ENCODE assay signal across 4 fruit fly cellular contexts in the genomic region with DNA sequence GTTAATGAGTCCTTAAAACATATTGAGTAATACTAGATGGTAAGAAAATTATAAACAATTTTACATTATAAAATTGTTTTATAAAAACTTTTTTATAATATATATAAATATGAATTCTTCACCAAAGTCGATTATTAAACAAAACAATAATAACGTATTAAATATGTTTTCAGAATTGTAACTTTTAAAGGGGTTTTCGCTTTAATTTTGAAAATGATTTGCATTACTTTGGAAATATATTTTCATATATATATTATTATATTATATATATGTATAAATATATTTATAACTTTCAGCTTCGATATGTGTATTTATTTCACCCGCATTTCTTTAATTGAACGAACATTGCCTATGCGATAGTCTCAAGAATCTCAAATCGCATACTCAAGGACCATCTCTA.
TF ChIP-seq lines count a peak whose summit lies in the region.

No protein-coding gene starts in this region.

- TF ChIP-seq CTCF in whole organism, embryonic (GFP tag; optimal IDR thresholded peaks at IDR 0.05; lab: Kevin White, UChicago), result no peak

TF ChIP-seq in whole organism, embryonic, 481 proteins besides CTCF, POLR2A, EP300 and RAD21 (continues in another document):
- no peak for TF ChIP-seq gro (GFP tag; optimal IDR thresholded peaks at IDR 0.05; lab: Kevin White, UChicago)
- peak; percentile 60 for TF ChIP-seq CG15696 (tag; optimal IDR thresholded peaks at IDR 0.05; lab: Kevin White, UChicago)
- TF ChIP-seq CG9727 (GFP tag; optimal IDR thresholded peaks at IDR 0.05; lab: Kevin White, UChicago), result peak; percentile 47
- TF ChIP-seq CG1233 (GFP tag; optimal IDR thresholded peaks at IDR 0.05; lab: Kevin White, UChicago), result no peak
- 0 out of 2 replicates have a peak, but pooled peaks have one; percentile 9 for TF ChIP-seq Xrp1 (GFP tag; IDR thresholded peaks at IDR 0.05; lab: Robert Waterston, UW)
- TF ChIP-seq CG32532 (GFP tag; IDR thresholded peaks at IDR 0.05; lab: Robert Waterston, UW), result no peak
- peak; percentile 34; the same call in 1 of the 3 replicates for TF ChIP-seq CG17361 (GFP tag; IDR thresholded peaks at IDR 0.05; lab: Robert Waterston, UW)
- no peak for TF ChIP-seq Ptx1 (GFP tag; IDR thresholded peaks at IDR 0.05; lab: Robert Waterston, UW)
- no peak for TF ChIP-seq CG4707 (GFP tag; optimal IDR thresholded peaks at IDR 0.05; lab: Kevin White, UChicago)
- no peak for TF ChIP-seq Hand (GFP tag; optimal IDR thresholded peaks at IDR 0.05; lab: Kevin White, UChicago)
- no peak for TF ChIP-seq Antp (GFP tag; optimal IDR thresholded peaks at IDR 0.05; lab: Kevin White, UChicago)
- no peak for TF ChIP-seq Chrac-16 (GFP tag; optimal IDR thresholded peaks at IDR 0.05; lab: Kevin White, UChicago)
- TF ChIP-seq trem (tag; optimal IDR thresholded peaks at IDR 0.05; lab: Kevin White, UChicago), result no peak
- no peak for TF ChIP-seq CG4424 (GFP tag; optimal IDR thresholded peaks at IDR 0.05; lab: Kevin White, UChicago)
- peak; percentile 2 for TF ChIP-seq Med (GFP tag; lab: Kevin White, UChicago)
- TF ChIP-seq CG10979 (tag; optimal IDR thresholded peaks at IDR 0.05; lab: Kevin White, UChicago), result peak; percentile 11
- TF ChIP-seq CG14710 (tag; optimal IDR thresholded peaks at IDR 0.05; lab: Kevin White, UChicago), result peak; percentile 27
- TF ChIP-seq ewg (GFP tag; optimal IDR thresholded peaks at IDR 0.05; lab: Kevin White, UChicago), result no peak
- TF ChIP-seq dmrt11E (tag; optimal IDR thresholded peaks at IDR 0.05; lab: Kevin White, UChicago), result peak; percentile 39
- no peak for TF ChIP-seq stc (GFP tag; IDR thresholded peaks at IDR 0.05; lab: Robert Waterston, UW)
- peak; percentile 38 for TF ChIP-seq CG18262 (tag; optimal IDR thresholded peaks at IDR 0.05; lab: Kevin White, UChicago)
- peak; percentile 13 for TF ChIP-seq gem (tag; optimal IDR thresholded peaks at IDR 0.05; lab: Kevin White, UChicago)

TF ChIP-seq in whole organism, prepupa, 60 proteins besides CTCF, POLR2A, EP300 and RAD21 (continues in another document):
- no peak for TF ChIP-seq CG11902 (GFP tag; optimal IDR thresholded peaks at IDR 0.05; lab: Kevin White, UChicago)
- TF ChIP-seq dac (GFP tag; optimal IDR thresholded peaks at IDR 0.05; lab: Kevin White, UChicago), result no peak
- TF ChIP-seq Ets21C (GFP tag; optimal IDR thresholded peaks at IDR 0.05; lab: Kevin White, UChicago), result no peak
- TF ChIP-seq CG11294 (GFP tag; IDR thresholded peaks at IDR 0.05; lab: Robert Waterston, UW), result no peak
- peak; percentile 23 for TF ChIP-seq CG6808 (GFP tag; optimal IDR thresholded peaks at IDR 0.05; lab: Kevin White, UChicago)
- TF ChIP-seq Eip78C (GFP tag; lab: Kevin White, UChicago), result peak; percentile 72
- TF ChIP-seq CG6276 (GFP tag; optimal IDR thresholded peaks at IDR 0.05; lab: Kevin White, UChicago), result no peak
- peak; percentile 7 for TF ChIP-seq CG10631 (GFP tag; optimal IDR thresholded peaks at IDR 0.05; lab: Kevin White, UChicago)
- no peak for TF ChIP-seq salr (GFP tag; optimal IDR thresholded peaks at IDR 0.05; lab: Kevin White, UChicago)
- TF ChIP-seq Eip75B (GFP tag; optimal IDR thresholded peaks at IDR 0.05; lab: Kevin White, UChicago), result no peak
- peak; percentile 12 for TF ChIP-seq esn (GFP tag; optimal IDR thresholded peaks at IDR 0.05; lab: Kevin White, UChicago)
- TF ChIP-seq topi (GFP tag; optimal IDR thresholded peaks at IDR 0.05; lab: Kevin White, UChicago), result peak; percentile 38
- TF ChIP-seq CG8319 (GFP tag; optimal IDR thresholded peaks at IDR 0.05; lab: Kevin White, UChicago), result no peak
- TF ChIP-seq CG15336 (GFP tag; IDR thresholded peaks at IDR 0.05; lab: Robert Waterston, UW), result no peak
- no peak for TF ChIP-seq net (GFP tag; optimal IDR thresholded peaks at IDR 0.05; lab: Kevin White, UChicago)
- TF ChIP-seq Smox (GFP tag; optimal IDR thresholded peaks at IDR 0.05; lab: Kevin White, UChicago), result no peak
- no peak for TF ChIP-seq dsx (GFP tag; optimal IDR thresholded peaks at IDR 0.05; lab: Kevin White, UChicago; ENCODE audit: poor library complexity, severe bottlenecking)
- no peak for TF ChIP-seq CG3919 (GFP tag; optimal IDR thresholded peaks at IDR 0.05; lab: Kevin White, UChicago)
- TF ChIP-seq fkh (GFP tag; optimal IDR thresholded peaks at IDR 0.05; lab: Kevin White, UChicago), result no peak
- TF ChIP-seq OdsH (GFP tag; optimal IDR thresholded peaks at IDR 0.05; lab: Kevin White, UChicago), result no peak
- TF ChIP-seq achi (GFP tag; optimal IDR thresholded peaks at IDR 0.05; lab: Kevin White, UChicago), result no peak
- TF ChIP-seq Gug (GFP tag; IDR thresholded peaks at IDR 0.05; lab: Robert Waterston, UW), result no peak
- TF ChIP-seq CG31627 (GFP tag; optimal IDR thresholded peaks at IDR 0.05; lab: Kevin White, UChicago), result no peak
- TF ChIP-seq CG4318 (GFP tag; optimal IDR thresholded peaks at IDR 0.05; lab: Kevin White, UChicago), result no peak

TF ChIP-seq in whole organism, pupa, 21 proteins besides CTCF, POLR2A, EP300 and RAD21:
- TF ChIP-seq CG9948 (tag; optimal IDR thresholded peaks at IDR 0.05; lab: Kevin White, UChicago), result peak; percentile 2
- TF ChIP-seq CG14655 (GFP tag; optimal IDR thresholded peaks at IDR 0.05; lab: Kevin White, UChicago), result no peak
- TF ChIP-seq CG8159 (tag; optimal IDR thresholded peaks at IDR 0.05; lab: Kevin White, UChicago), result peak; percentile 37
- peak; percentile 1 for TF ChIP-seq Snoo (tag; optimal IDR thresholded peaks at IDR 0.05; lab: Kevin White, UChicago)
- peak; percentile 33 for TF ChIP-seq CG15710 (tag; optimal IDR thresholded peaks at IDR 0.05; lab: Kevin White, UChicago)
- no peak for TF ChIP-seq CG10348 (GFP tag; IDR thresholded peaks at IDR 0.05; lab: Robert Waterston, UW)

TF ChIP-seq in whole organism, wandering third instar larva, 38 proteins besides CTCF, POLR2A, EP300 and RAD21:
- TF ChIP-seq psq (GFP tag; optimal IDR thresholded peaks at IDR 0.05; lab: Kevin White, UChicago) (peak; percentile 29), usp (GFP tag; optimal IDR thresholded peaks at IDR 0.05; lab: Kevin White, UChicago) (no peak), fru (GFP tag; optimal IDR thresholded peaks at IDR 0.05; lab: Kevin White, UChicago) (no peak), HLH106 (tag; optimal IDR thresholded peaks at IDR 0.05; lab: Kevin White, UChicago) (peak; percentile 1), h (GFP tag; optimal IDR thresholded peaks at IDR 0.05; lab: Kevin White, UChicago) (peak; percentile 4), CrebA (GFP tag; optimal IDR thresholded peaks at IDR 0.05; lab: Kevin White, UChicago; ENCODE audit: borderline replicate concordance) (no peak), tai (GFP tag; optimal IDR thresholded peaks at IDR 0.05; lab: Kevin White, UChicago) (no peak), Sp1 (GFP tag; optimal IDR thresholded peaks at IDR 0.05; lab: Kevin White, UChicago) (peak; percentile 31), dmrt93B (GFP tag; optimal IDR thresholded peaks at IDR 0.05; lab: Kevin White, UChicago) (peak; percentile 7)
TF ChIP-seq in whole organism, wandering third instar larva: peak in this region for 5.
